Fruit fly (Drosophila melanogaster): Measurements from ENCODE around the gene Cds.

Cds gene

dm6 chr3L:8175818-8176217 lies 48.3 kb downstream of the Cds start, which contains the start of gene RecQ4:
TSS of gene RecQ4 (minus strand) at chr3L:8175978.
- TF ChIP-seq sc (optimal IDR thresholded peaks at IDR 0.05), result no peak
- no peak for TF ChIP-seq sc (GFP tag; optimal IDR thresholded peaks at IDR 0.05)
- peak; percentile 81 for TF ChIP-seq pzg (GFP tag; optimal IDR thresholded peaks at IDR 0.05)
- peak; percentile 42 for TF ChIP-seq nmo (GFP tag; optimal IDR thresholded peaks at IDR 0.05)
- TF ChIP-seq CG10654 (GFP tag; optimal IDR thresholded peaks at IDR 0.05), result no peak
- peak; percentile 31 for TF ChIP-seq CG10267 (tag; optimal IDR thresholded peaks at IDR 0.05)
- TF ChIP-seq knrl (GFP tag; IDR thresholded peaks at IDR 0.05; ENCODE audit: partially characterized antibody), result peak; percentile 26; the same call in 1 of the 3 replicates
- TF ChIP-seq lbe (GFP tag; optimal IDR thresholded peaks at IDR 0.05), result no peak
- no peak for TF ChIP-seq en (GFP tag; optimal IDR thresholded peaks at IDR 0.05)
- no peak for TF ChIP-seq Poxn (GFP tag; IDR thresholded peaks at IDR 0.05)
- TF ChIP-seq Dad (GFP tag; optimal IDR thresholded peaks at IDR 0.05), result peak; percentile 16
- TF ChIP-seq CG16779 (GFP tag; IDR thresholded peaks at IDR 0.05), result no peak
- TF ChIP-seq Stat92E (GFP tag; optimal IDR thresholded peaks at IDR 0.05), result peak in 1 of 3 experiments; percentile 1
- peak; percentile 35 for TF ChIP-seq CoRest (tag; optimal IDR thresholded peaks at IDR 0.05)
- no peak for TF ChIP-seq NC2α (GFP tag; optimal IDR thresholded peaks at IDR 0.05)
- TF ChIP-seq jumu (GFP tag; optimal IDR thresholded peaks at IDR 0.05), result no peak
- peak; percentile 54 for TF ChIP-seq amos (GFP tag; IDR thresholded peaks at IDR 0.05; ENCODE audit: partially characterized antibody)
- no peak for TF ChIP-seq CrebB (tag; optimal IDR thresholded peaks at IDR 0.05)
- no peak for TF ChIP-seq Usf (GFP tag; optimal IDR thresholded peaks at IDR 0.05)
- no peak for TF ChIP-seq NfI (GFP tag; optimal IDR thresholded peaks at IDR 0.05)
- peak in 1 of 2 experiments; percentile 7 for TF ChIP-seq dpn (GFP tag; optimal IDR thresholded peaks at IDR 0.05)
- no peak for TF ChIP-seq fu2 (GFP tag; optimal IDR thresholded peaks at IDR 0.05)
- TF ChIP-seq trem (tag; optimal IDR thresholded peaks at IDR 0.05), result peak; percentile 36
- peak; percentile 100 for TF ChIP-seq CG4707 (GFP tag; optimal IDR thresholded peaks at IDR 0.05)
- 0 out of 2 replicates have a peak, but pooled peaks have one; percentile 15 for TF ChIP-seq Xrp1 (GFP tag; IDR thresholded peaks at IDR 0.05)
- TF ChIP-seq vfl (GFP tag; optimal IDR thresholded peaks at IDR 0.05), result peak; percentile 48
- peak; percentile 90 for TF ChIP-seq E2f1 (GFP tag; IDR thresholded peaks at IDR 0.05)
- TF ChIP-seq CG12236 (GFP tag; optimal IDR thresholded peaks at IDR 0.05), result no peak
- TF ChIP-seq CG14014 (GFP tag; IDR thresholded peaks at IDR 0.05), result 0 out of 2 replicates have a peak, but pooled peaks have one; percentile 19
- TF ChIP-seq row (GFP tag; IDR thresholded peaks at IDR 0.05), result peak; percentile 90
- no peak for TF ChIP-seq yki (optimal IDR thresholded peaks at IDR 0.05)
- no peak for TF ChIP-seq dmrt11E (tag; optimal IDR thresholded peaks at IDR 0.05)
- no peak for TF ChIP-seq abd-A (tag; optimal IDR thresholded peaks at IDR 0.05)
- peak; percentile 97 for TF ChIP-seq E2f2 (GFP tag; IDR thresholded peaks at IDR 0.05)
- no peak for TF ChIP-seq CG1647 (GFP tag; optimal IDR thresholded peaks at IDR 0.05)
- TF ChIP-seq zfh2 (GFP tag; optimal IDR thresholded peaks at IDR 0.05), result peak; percentile 10
- no peak for TF ChIP-seq crol (GFP tag; IDR thresholded peaks at IDR 0.05)
- peak; percentile 78 for TF ChIP-seq MBD-R2 (GFP tag; IDR thresholded peaks at IDR 0.05)
- TF ChIP-seq Gug (GFP tag; IDR thresholded peaks at IDR 0.05), result no peak
- no peak for TF ChIP-seq CG9437 (GFP tag; optimal IDR thresholded peaks at IDR 0.05)
- TF ChIP-seq crp (GFP tag; optimal IDR thresholded peaks at IDR 0.05), result peak; percentile 19 to 80
- TF ChIP-seq D (optimal IDR thresholded peaks at IDR 0.05), result no peak
- no peak for TF ChIP-seq D (GFP tag; optimal IDR thresholded peaks at IDR 0.05)
- no peak for TF ChIP-seq Neu2 (GFP tag; optimal IDR thresholded peaks at IDR 0.05; ENCODE audit: borderline replicate concordance)
- no peak for TF ChIP-seq CG1602 (GFP tag; optimal IDR thresholded peaks at IDR 0.05)
- peak; percentile 46 for TF ChIP-seq Myb (GFP tag; optimal IDR thresholded peaks at IDR 0.05)
- no peak for TF ChIP-seq CG11456 (GFP tag; IDR thresholded peaks at IDR 0.05)
- TF ChIP-seq hb (GFP tag; IDR thresholded peaks at IDR 0.05; ENCODE audit: partially characterized antibody), result no peak
- TF ChIP-seq TFAM (GFP tag; optimal IDR thresholded peaks at IDR 0.05), result no peak
- TF ChIP-seq CG17802 (tag; optimal IDR thresholded peaks at IDR 0.05), result no peak
- no peak for TF ChIP-seq CG1603 (tag; optimal IDR thresholded peaks at IDR 0.05)
